Worm (Caenorhabditis elegans) whole organism, young adult: ENCODE measurements around the gene idpb-1.

Experiments
- B0336.3 ChIP-seq: fragments of 200-800 bp; sonication (Bioruptor generic); IDR thresholded peaks from 2 replicates; pipeline ENCODE4 v1.3.6; 2022; ENCODE audit warnings: missing genetic modification characterization, missing compliant biosample characterization
- D2030.7 ChIP-seq: fragments of 200-800 bp; sonication (Bioruptor generic); IDR thresholded peaks from 2 replicates; pipeline ENCODE4 v1.3.6; 2022; ENCODE audit warnings: missing genetic modification reagents, missing genetic modification characterization, missing compliant biosample characterization
- F23B12.7 ChIP-seq: sonication (generic microtip); optimal IDR thresholded peaks from 2 replicates; lab custom pipeline; 2017; ENCODE audit warnings: missing genetic modification characterization, mild to moderate bottlenecking, missing compliant biosample characterization, antibody characterized with exemption, moderate library complexity; ENCODE audit not compliant: insufficient read depth
- F33H1.4 ChIP-seq: fragments of 200-800 bp; sonication (Bioruptor generic); IDR thresholded peaks from 2 replicates; pipeline ENCODE4 v1.3.6; 2022; ENCODE audit warnings: missing genetic modification reagents, missing genetic modification characterization, missing compliant biosample characterization
- F37B4.10 ChIP-seq: fragments of 200-800 bp; sonication (Bioruptor generic); IDR thresholded peaks from 2 replicates; pipeline ENCODE4 v1.3.6; 2022; ENCODE audit warnings: missing genetic modification characterization, missing compliant biosample characterization
- Y79H2A.3 ChIP-seq: fragments of 200-800 bp; sonication (Bioruptor generic); conservative IDR thresholded peaks from 2 replicates; pipeline ENCODE4 v1.3.6; 2022; ENCODE audit warnings: missing genetic modification reagents, missing genetic modification characterization, missing compliant biosample characterization
- ZK185.1 ChIP-seq: sonication (generic microtip); optimal IDR thresholded peaks from 2 replicates; lab custom pipeline; 2016; ENCODE audit warnings: mild to moderate bottlenecking, missing genetic modification characterization, missing compliant biosample characterization; ENCODE audit not compliant: poor library complexity, severe bottlenecking
- ama-1 ChIP-seq, 3 experiments: fragments of 150-350 bp in 1 of 3; sonication (generic microtip) in 2 of 3; optimal IDR thresholded peaks; 2 replicates each; lab custom pipeline; 2014 to 2018; ENCODE audit warnings: missing biosample characterization in 2 of 3, missing genetic modification characterization in 2 of 3, missing genetic modification reagents in 2 of 3
- aptf-3 ChIP-seq: fragments of 200-800 bp; sonication (Bioruptor generic); IDR thresholded peaks from 2 replicates; pipeline ENCODE4 v1.3.6; 2022; ENCODE audit warnings: missing genetic modification characterization, missing compliant biosample characterization
- athp-1 ChIP-seq: sonication (generic microtip); optimal IDR thresholded peaks from 2 replicates; lab custom pipeline; 2017; ENCODE audit warnings: mild to moderate bottlenecking, missing genetic modification characterization, missing compliant biosample characterization
- attf-5 ChIP-seq: fragments of 200-800 bp; sonication (Bioruptor generic); optimal IDR thresholded peaks from 2 replicates; lab custom pipeline; 2018; ENCODE audit warnings: mild to moderate bottlenecking, missing genetic modification characterization, missing compliant biosample characterization
- bed-1 ChIP-seq: fragments of 200-800 bp; sonication (Bioruptor generic); IDR thresholded peaks from 2 replicates; pipeline ENCODE4 v1.3.6; 2022; ENCODE audit warnings: missing genetic modification reagents, missing genetic modification characterization, missing compliant biosample characterization
- cebp-1 ChIP-seq, 2 experiments: fragments of 200-800 bp in 1 of 2; sonication (Bioruptor generic) in 1 of 2; sonication (generic microtip) in 1 of 2; IDR thresholded peaks in 1 of 2; optimal IDR thresholded peaks in 1 of 2; 2 replicates each; pipeline versions ENCODE4 v1.3.6 to Lab custom; 2017 to 2022; ENCODE audit warnings: missing compliant biosample characterization in 2 of 2, missing genetic modification characterization in 2 of 2, mild to moderate bottlenecking in 1 of 2, missing genetic modification reagents in 1 of 2, moderate library complexity in 1 of 2
- ceh-27 ChIP-seq: fragments of 200-800 bp; sonication (Bioruptor generic); optimal IDR thresholded peaks from 2 replicates; lab custom pipeline; 2018; ENCODE audit warnings: mild to moderate bottlenecking, missing genetic modification characterization, moderate library complexity, missing compliant biosample characterization
- chd-7 ChIP-seq: sonication (generic microtip); optimal IDR thresholded peaks from 2 replicates; lab custom pipeline; 2016; ENCODE audit warnings: mild to moderate bottlenecking, missing genetic modification characterization, moderate library complexity, missing compliant biosample characterization
- dox-1 ChIP-seq: fragments of 200-800 bp; sonication (Bioruptor generic); IDR thresholded peaks from 2 replicates; pipeline ENCODE4 v1.3.6; 2022; ENCODE audit warnings: missing genetic modification reagents, missing genetic modification characterization, missing compliant biosample characterization
- dpff-1 ChIP-seq: sonication (generic microtip); optimal IDR thresholded peaks from 2 replicates; lab custom pipeline; 2017; ENCODE audit warnings: mild to moderate bottlenecking, missing genetic modification characterization, missing compliant biosample characterization
- him-1 ChIP-seq: sonication (generic microtip); optimal IDR thresholded peaks from 2 replicates; lab custom pipeline; 2016; ENCODE audit warnings: missing genotype, missing genetic modification reagents, missing genetic modification characterization, missing compliant biosample characterization
- hlh-12 ChIP-seq: sonication (generic microtip); optimal IDR thresholded peaks from 2 replicates; lab custom pipeline; 2016; ENCODE audit warnings: missing genetic modification characterization, missing compliant biosample characterization
- hmg-1.2 ChIP-seq: fragments of 200-800 bp; sonication (Bioruptor generic); IDR thresholded peaks from 2 replicates; pipeline ENCODE4 v1.3.6; 2022; ENCODE audit warnings: missing genetic modification reagents, missing genetic modification characterization, missing compliant biosample characterization
- let-526 ChIP-seq: fragments of 200-800 bp; sonication (Bioruptor generic); IDR thresholded peaks from 2 replicates; pipeline ENCODE4 v1.3.6; 2022; ENCODE audit warnings: missing genetic modification reagents, missing genetic modification characterization, missing compliant biosample characterization
- lin-40 ChIP-seq: sonication (generic microtip); optimal IDR thresholded peaks from 2 replicates; lab custom pipeline; 2016; ENCODE audit warnings: missing genetic modification characterization, mild to moderate bottlenecking, missing compliant biosample characterization, missing genotype, missing genetic modification reagents
- lin-54 ChIP-seq: fragments of 200-800 bp; sonication (Bioruptor generic); optimal IDR thresholded peaks from 2 replicates; lab custom pipeline; 2018; ENCODE audit warnings: mild to moderate bottlenecking, missing genetic modification characterization, missing compliant biosample characterization
- lir-1 ChIP-seq: fragments of 200-800 bp; sonication (Bioruptor generic); conservative IDR thresholded peaks from 2 replicates; pipeline ENCODE4 v1.3.6; 2022; ENCODE audit warnings: missing genetic modification reagents, missing genetic modification characterization, missing compliant biosample characterization
- lsl-1 ChIP-seq: fragments of 200-800 bp; sonication (Bioruptor generic); optimal IDR thresholded peaks from 2 replicates; lab custom pipeline; 2018; ENCODE audit warnings: mild to moderate bottlenecking, missing genetic modification characterization, moderate library complexity, missing compliant biosample characterization
- madf-6 ChIP-seq: fragments of 200-800 bp; sonication (Bioruptor generic); IDR thresholded peaks from 2 replicates; pipeline ENCODE4 v1.3.6; 2022; ENCODE audit warnings: missing genetic modification reagents, missing genetic modification characterization, missing compliant biosample characterization
- madf-8 ChIP-seq: fragments of 200-800 bp; sonication (Bioruptor generic); conservative IDR thresholded peaks from 2 replicates; pipeline ENCODE4 v1.3.6; 2022; ENCODE audit warnings: missing genetic modification reagents, missing genetic modification characterization, missing compliant biosample characterization
- mcd-1 ChIP-seq: fragments of 200-800 bp; sonication (Bioruptor generic); IDR thresholded peaks from 2 replicates; pipeline ENCODE4 v1.3.6; 2022; ENCODE audit warnings: missing genetic modification reagents, missing genetic modification characterization, missing compliant biosample characterization
- nfyb-1 ChIP-seq: fragments of 200-800 bp; sonication (Bioruptor generic); IDR thresholded peaks from 2 replicates; pipeline ENCODE4 v1.3.6; 2022; ENCODE audit warnings: missing genetic modification reagents, missing genetic modification characterization, missing compliant biosample characterization
- nhr-80 ChIP-seq: sonication (generic microtip); optimal IDR thresholded peaks from 2 replicates; lab custom pipeline; 2016; ENCODE audit warnings: missing genetic modification characterization, missing compliant biosample characterization
- pha-4 ChIP-seq: fragments of 150-350 bp; sonication (generic microtip); optimal IDR thresholded peaks from 2 replicates; lab custom pipeline; 2014; ENCODE audit warnings: missing biosample characterization, missing genetic modification reagents, missing genetic modification characterization
- rcor-1 ChIP-seq: fragments of 200-800 bp; sonication (Bioruptor generic); IDR thresholded peaks from 2 replicates; pipeline ENCODE4 v1.3.6; 2022; ENCODE audit warnings: missing genetic modification reagents, missing genetic modification characterization, missing compliant biosample characterization
- rpc-1 ChIP-seq, 2 experiments: fragments of 150-350 bp in 1 of 2; sonication (generic microtip) in 1 of 2; optimal IDR thresholded peaks; 2 replicates each; lab custom pipeline; 2014 to 2018; ENCODE audit warnings: missing biosample characterization in 1 of 2, missing genetic modification characterization in 1 of 2, missing genetic modification reagents in 1 of 2, missing genotype in 1 of 2
- somi-1 ChIP-seq: fragments of 200-800 bp; sonication (Bioruptor generic); optimal IDR thresholded peaks from 2 replicates; lab custom pipeline; 2018; ENCODE audit warnings: mild to moderate bottlenecking, missing genetic modification characterization, missing compliant biosample characterization
- sptf-2 ChIP-seq: fragments of 200-800 bp; sonication (Bioruptor generic); optimal IDR thresholded peaks from 2 replicates; lab custom pipeline; 2018; ENCODE audit warnings: mild to moderate bottlenecking, missing genetic modification characterization, missing compliant biosample characterization
- tbp1 ChIP-seq: fragments of 200-800 bp; sonication (Bioruptor generic); optimal IDR thresholded peaks from 2 replicates; lab custom pipeline; 2018; ENCODE audit warnings: mild to moderate bottlenecking, missing genetic modification characterization, missing compliant biosample characterization
- unc-130 ChIP-seq: sonication (generic microtip); optimal IDR thresholded peaks from 2 replicates; lab custom pipeline; 2016; ENCODE audit warnings: missing genetic modification reagents, missing genetic modification characterization, missing compliant biosample characterization
- xnd-1 ChIP-seq: sonication (generic microtip); optimal IDR thresholded peaks from 2 replicates; lab custom pipeline; 2016; ENCODE audit warnings: missing genotype, missing genetic modification reagents, missing genetic modification characterization, missing compliant biosample characterization
- zim-3 ChIP-seq: sonication (generic microtip); optimal IDR thresholded peaks from 2 replicates; lab custom pipeline; 2017; ENCODE audit warnings: mild to moderate bottlenecking, missing genetic modification characterization, moderate library complexity, missing compliant biosample characterization
- ztf-22 ChIP-seq: fragments of 200-800 bp; sonication (Bioruptor generic); optimal IDR thresholded peaks from 2 replicates; lab custom pipeline; 2018; ENCODE audit warnings: mild to moderate bottlenecking, missing genetic modification characterization, moderate library complexity, missing compliant biosample characterization
- ztf-25 ChIP-seq: fragments of 200-800 bp; sonication (Bioruptor generic); IDR thresholded peaks from 2 replicates; pipeline ENCODE4 v1.3.6; 2022; ENCODE audit warnings: missing genetic modification reagents, missing genetic modification characterization, missing compliant biosample characterization
- ztf-3 ChIP-seq: fragments of 200-800 bp; sonication (Bioruptor generic); optimal IDR thresholded peaks from 2 replicates; lab custom pipeline; 2018; ENCODE audit warnings: mild to moderate bottlenecking, missing genetic modification characterization, missing compliant biosample characterization
- ztf-6 ChIP-seq: fragments of 200-800 bp; sonication (Bioruptor generic); IDR thresholded peaks from 2 replicates; pipeline ENCODE4 v1.3.6; 2022; ENCODE audit warnings: missing genetic modification reagents, missing genetic modification characterization, missing compliant biosample characterization

Gene idpb-1

ce11 chrII:5069525-5069924 lies 32.3 kb upstream of the idpb-1 start, which contains the start of gene idpb-2:
Gene idpb-2, minus strand, starts transcription at chrII:5069625.
- no peak for TF ChIP-seq ztf-6 (GFP tag; lab: Robert Waterston, UW)
- no peak for TF ChIP-seq D2030.7
- TF ChIP-seq chd-7: no peak
- no peak for TF ChIP-seq rcor-1 (GFP tag; lab: Robert Waterston, UW)
- no peak for TF ChIP-seq ztf-3
- TF ChIP-seq hlh-12 (tag; lab: Kevin White, UChicago): no peak
- TF ChIP-seq dpff-1 (tag; lab: Kevin White, UChicago): no peak
- no peak for TF ChIP-seq rpc-1 (optimal IDR thresholded peaks at IDR 0.05; lab: Kevin White, UChicago)
- no peak for TF ChIP-seq rpc-1 (tag; optimal IDR thresholded peaks at IDR 0.05; lab: Kevin White, UChicago)
- no peak for TF ChIP-seq ztf-22 (GFP tag; lab: Kevin White, UChicago)
- TF ChIP-seq unc-130: no peak
- no peak for TF ChIP-seq ZK185.1
- no peak for TF ChIP-seq zim-3 (tag; lab: Kevin White, UChicago)
- TF ChIP-seq ama-1 (optimal IDR thresholded peaks at IDR 0.05; lab: Kevin White, UChicago): no peak
- no peak for TF ChIP-seq ama-1 (GFP tag; optimal IDR thresholded peaks at IDR 0.05; lab: Kevin White, UChicago)
- TF ChIP-seq Y79H2A.3 (GFP tag; lab: Robert Waterston, UW): no peak
- no peak for TF ChIP-seq aptf-3 (GFP tag; lab: Robert Waterston, UW)
- no peak for TF ChIP-seq sptf-2 (GFP tag; lab: Kevin White, UChicago)
- no peak for TF ChIP-seq B0336.3
- TF ChIP-seq bed-1 (GFP tag; lab: Robert Waterston, UW): no peak
- TF ChIP-seq F37B4.10: no peak
- TF ChIP-seq, all 124 proteins: peak for 0

- TF ChIP-seq F23B12.7 (no peak), hlh-12 (tag; lab: Kevin White, UChicago) (no peak)
- TF ChIP-seq, all 124 proteins: peak for 0
Measured at ce11 chrII:5071265-5071664, 30.5 kb upstream of the idpb-1 start, which contains the start of gene C27A2.7. Gene C27A2.7, minus strand, starts transcription at chrII:5071365.

DNA sequence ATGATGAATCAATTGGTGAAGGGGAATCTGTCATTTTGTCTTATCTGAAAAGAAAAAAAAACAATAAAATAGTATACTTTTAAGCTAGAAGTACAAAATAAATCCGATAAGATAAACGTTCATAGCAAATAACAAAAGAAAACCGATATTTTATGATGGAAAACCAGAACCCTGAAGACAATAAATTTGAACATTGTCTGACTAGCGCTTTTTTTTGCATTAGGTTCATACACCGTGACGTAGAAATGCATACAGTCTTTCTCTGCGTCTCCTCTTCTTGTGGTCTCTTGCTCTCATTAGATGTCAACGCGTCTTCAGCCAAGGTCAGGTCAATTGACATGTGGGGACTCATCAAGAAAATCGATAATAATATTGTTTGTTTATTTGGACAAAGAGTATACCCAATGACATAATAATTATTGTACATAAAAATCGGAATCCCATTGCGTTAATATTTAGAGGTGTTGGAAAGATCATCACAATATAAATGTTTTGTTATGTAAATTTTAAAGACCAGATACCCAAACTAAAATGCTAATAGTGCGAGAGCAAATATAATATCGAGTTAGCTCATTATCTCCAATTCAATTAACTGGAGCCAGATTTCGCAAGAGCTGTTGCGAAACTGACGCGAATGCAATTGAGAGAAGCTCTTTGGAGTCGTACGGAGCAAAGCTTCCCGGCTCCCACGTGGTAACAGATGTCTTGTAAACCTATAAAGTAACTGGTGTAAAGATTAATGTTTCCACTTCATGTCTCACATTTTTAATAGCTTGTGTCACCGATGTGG lies 20.5 kb upstream of the idpb-1 start, which contains the start of gene dsh-2:
Gene dsh-2 (minus strand): TSS at position 51 of the 790 bp plus-strand sequence.
- TF ChIP-seq mcd-1 (peak; percentile 50), madf-6 (peak; percentile 55), ceh-27 (GFP tag; lab: Kevin White, UChicago) (peak; percentile 30), rcor-1 (GFP tag; lab: Robert Waterston, UW) (no peak), pha-4 (tag; lab: Kevin White, UChicago) (no peak), dox-1 (peak; percentile 54; the same call in 1 of the 2 replicates), lsl-1 (peak; percentile 45), nfyb-1 (GFP tag; lab: Robert Waterston, UW) (no peak), lin-54 (GFP tag; lab: Kevin White, UChicago) (peak; percentile 40), xnd-1 (no peak), ZK185.1 (peak; percentile 4), ztf-25 (GFP tag; lab: Robert Waterston, UW) (no peak), lir-1 (GFP tag; lab: Robert Waterston, UW) (no peak), hmg-1.2 (GFP tag; lab: Robert Waterston, UW) (peak; percentile 81), attf-5 (GFP tag; lab: Kevin White, UChicago) (peak; percentile 11), him-1 (peak; percentile 3), lin-40 (peak; percentile 33), somi-1 (GFP tag; lab: Kevin White, UChicago) (no peak), nhr-80 (peak; percentile 49), madf-8 (no peak), ztf-3 (no peak), cebp-1 (GFP tag; IDR thresholded peaks at IDR 0.05; lab: Robert Waterston, UW) (peak; percentile 56; the same call in 1 of the 2 replicates), cebp-1 (tag; optimal IDR thresholded peaks at IDR 0.05; lab: Kevin White, UChicago) (peak; percentile 90), D2030.7 (peak; percentile 44), athp-1 (no peak), F33H1.4 (GFP tag; lab: Robert Waterston, UW) (peak; percentile 51), let-526 (GFP tag; lab: Robert Waterston, UW) (no peak), tbp1 (GFP tag; lab: Kevin White, UChicago) (peak; percentile 44)
